Worm (Caenorhabditis elegans): ENCODE results near the gene Y54G2A.76.
A peak's percentile ranks its signal among the peaks of the same experiment; 100 is the strongest.
"Not testable (repeated sequence)": the region's sequence is repeated elsewhere in the genome, so short reads cannot be mapped to it uniquely, and the experiment has no call there.

Gene Y54G2A.76

ce11 chrIV:2785057-2785456 is 24.2 kb upstream of the Y54G2A.76 start (continued):
- TF ChIP-seq egl-27 (tag; optimal IDR thresholded peaks at IDR 0.05) = no peak
- TF ChIP-seq attf-4 (tag; optimal IDR thresholded peaks at IDR 0.05) = no peak
- no peak for TF ChIP-seq ctbp-1 (GFP tag; IDR thresholded peaks at IDR 0.05)
- no peak for TF ChIP-seq lin-39 (tag; optimal IDR thresholded peaks at IDR 0.05)
- no peak for TF ChIP-seq F44E2.7 (GFP tag; IDR thresholded peaks at IDR 0.05)
- TF ChIP-seq ztf-11 (tag; optimal IDR thresholded peaks at IDR 0.05) = no peak
- TF ChIP-seq daf-16 (GFP tag; optimal IDR thresholded peaks at IDR 0.05) = no peak
- peak; percentile 71 for TF ChIP-seq daf-16 (tag; optimal IDR thresholded peaks at IDR 0.05)
- no peak for TF ChIP-seq daf-12 (tag; optimal IDR thresholded peaks at IDR 0.05)
- TF ChIP-seq set-16 (GFP tag; IDR thresholded peaks at IDR 0.05) = no peak
- no peak for TF ChIP-seq nhr-41 (GFP tag; IDR thresholded peaks at IDR 0.05)
- TF ChIP-seq spr-1 (tag; optimal IDR thresholded peaks at IDR 0.05) = no peak
- TF ChIP-seq ztf-7 (tag; optimal IDR thresholded peaks at IDR 0.05) = no peak
- TF ChIP-seq rbr-2 (tag; optimal IDR thresholded peaks at IDR 0.05) = peak; percentile 30
- 0 out of 2 replicates have a peak, but pooled peaks have one; percentile 43 for TF ChIP-seq T26A8.4 (GFP tag; IDR thresholded peaks at IDR 0.05)
- TF ChIP-seq hmg-1.1 (GFP tag; IDR thresholded peaks at IDR 0.05) = peak; percentile 64
- no peak for TF ChIP-seq mxl-3 (GFP tag; optimal IDR thresholded peaks at IDR 0.05)
- TF ChIP-seq ceh-20 (GFP tag; IDR thresholded peaks at IDR 0.05) = 0 out of 2 replicates have a peak, but pooled peaks have one; percentile 11
- no peak for TF ChIP-seq Y5F2A.4 (GFP tag; optimal IDR thresholded peaks at IDR 0.05)
- no peak for TF ChIP-seq sdz-12 (GFP tag; optimal IDR thresholded peaks at IDR 0.05)
- peak; percentile 58 for TF ChIP-seq dve-1 (tag; optimal IDR thresholded peaks at IDR 0.05; ENCODE audit: insufficient read depth)
- TF ChIP-seq mes-2 (tag; optimal IDR thresholded peaks at IDR 0.05; ENCODE audit: poor library complexity, severe bottlenecking) = peak; percentile 51
- TF ChIP-seq unc-39 (tag; optimal IDR thresholded peaks at IDR 0.05) = no peak
- no peak for TF ChIP-seq F26F4.8 (GFP tag; conservative IDR thresholded peaks at IDR 0.05)
- peak; percentile 50 for TF ChIP-seq hlh-30 (tag; optimal IDR thresholded peaks at IDR 0.05; ENCODE audit: insufficient read depth)
- no peak for TF ChIP-seq F37D6.2 (tag; optimal IDR thresholded peaks at IDR 0.05)
- no peak for TF ChIP-seq zfp-2 (tag; optimal IDR thresholded peaks at IDR 0.05)
- TF ChIP-seq zip-2 (tag; optimal IDR thresholded peaks at IDR 0.05) = no peak
- peak; percentile 40 for TF ChIP-seq mep-1 (tag; optimal IDR thresholded peaks at IDR 0.05)
- TF ChIP-seq dpl-1 (GFP tag; optimal IDR thresholded peaks at IDR 0.05) = peak; percentile 24

ce11 chrIV:2788389-2788788 is 20.8 kb upstream of the Y54G2A.76 start, which contains the start of gene atln-1:
Gene atln-1 (plus strand): TSS chrIV:2788689.
- not testable (repeated sequence) for TF ChIP-seq ztf-7 (tag; optimal IDR thresholded peaks at IDR 0.05); ctbp-1 (GFP tag; IDR thresholded peaks at IDR 0.05); egl-43 (GFP tag; IDR thresholded peaks at IDR 0.05)

ce11 chrIV:2793956-2794355 is 15.3 kb upstream of the Y54G2A.76 start:
- TF ChIP-seq F49E8.2 (tag; optimal IDR thresholded peaks at IDR 0.05; ENCODE audit: borderline replicate concordance) (no peak), mxl-2 (GFP tag; conservative IDR thresholded peaks at IDR 0.05) (no peak), dve-1 (tag; optimal IDR thresholded peaks at IDR 0.05; ENCODE audit: insufficient read depth) (no peak), snpc-1.2 (GFP tag; IDR thresholded peaks at IDR 0.05) (no peak), zfp-2 (tag; optimal IDR thresholded peaks at IDR 0.05) (no peak), nhr-10 (tag; optimal IDR thresholded peaks at IDR 0.05) (no peak), lsy-2 (tag; optimal IDR thresholded peaks at IDR 0.05) (no peak), ces-1 (GFP tag; optimal IDR thresholded peaks at IDR 0.05) (no peak), snpc-4 (tag; optimal IDR thresholded peaks at IDR 0.05) (no peak), ztf-7 (tag; optimal IDR thresholded peaks at IDR 0.05) (no peak)

All from whole organism, L4 larva.